Worm (Caenorhabditis elegans): ENCODE measurements around the gene F38B7.11.
A peak's percentile ranks its signal among the peaks of the same experiment; 100 is the strongest.

Gene F38B7.11

ce11 chrV:11572803-11573490 is 26.1 kb downstream of the F38B7.11 start, which contains the start of the genes H12C20.7 and nhr-68 (continued):
- TF ChIP-seq D2030.7 (GFP tag; IDR thresholded peaks at IDR 0.05) (no peak), nfya-2 (GFP tag; IDR thresholded peaks at IDR 0.05) (no peak), F33H1.4 (GFP tag; IDR thresholded peaks at IDR 0.05) (no peak), rpc-1 (optimal IDR thresholded peaks at IDR 0.05) (no peak), rpc-1 (tag; optimal IDR thresholded peaks at IDR 0.05) (no peak), gei-17 (GFP tag; optimal IDR thresholded peaks at IDR 0.05) (peak; percentile 80), B0019.2 (GFP tag; conservative IDR thresholded peaks at IDR 0.05) (no peak), rec-8 (tag; optimal IDR thresholded peaks at IDR 0.05) (no peak), F55B11.4 (tag; optimal IDR thresholded peaks at IDR 0.05; ENCODE audit: borderline replicate concordance, insufficient read depth) (no peak), somi-1 (GFP tag; optimal IDR thresholded peaks at IDR 0.05) (peak; percentile 97), Y67H2A.10 (GFP tag; conservative IDR thresholded peaks at IDR 0.05) (no peak), dox-1 (GFP tag; IDR thresholded peaks at IDR 0.05) (no peak), rcor-1 (GFP tag; IDR thresholded peaks at IDR 0.05) (0 out of 2 replicates have a peak, but pooled peaks have one; percentile 16), attf-6 (GFP tag; IDR thresholded peaks at IDR 0.05) (no peak), ceh-40 (GFP tag; IDR thresholded peaks at IDR 0.05) (no peak), dpff-1 (tag; optimal IDR thresholded peaks at IDR 0.05) (peak; percentile 36), sptf-2 (GFP tag; optimal IDR thresholded peaks at IDR 0.05) (no peak), ztf-28 (GFP tag; IDR thresholded peaks at IDR 0.05) (no peak), tbx-9 (tag; optimal IDR thresholded peaks at IDR 0.05; ENCODE audit: borderline replicate concordance) (no peak), die-1 (tag; optimal IDR thresholded peaks at IDR 0.05) (peak; percentile 68), F57C9.4 (tag; optimal IDR thresholded peaks at IDR 0.05) (no peak), madf-10 (tag; optimal IDR thresholded peaks at IDR 0.05) (peak; percentile 85), nhr-90 (tag; optimal IDR thresholded peaks at IDR 0.05) (peak; percentile 78), hmg-1.2 (GFP tag; IDR thresholded peaks at IDR 0.05) (no peak), F23B12.7 (tag; optimal IDR thresholded peaks at IDR 0.05; ENCODE audit: insufficient read depth) (no peak), snpc-4 (GFP tag; optimal IDR thresholded peaks at IDR 0.05) (no peak), snpc-4 (tag; optimal IDR thresholded peaks at IDR 0.05) (peak in 2 of 4 experiments; percentile 63 to 69), ztf-25 (GFP tag; IDR thresholded peaks at IDR 0.05) (no peak), zfh-2 (GFP tag; conservative IDR thresholded peaks at IDR 0.05) (no peak), tlf-1 (GFP tag; optimal IDR thresholded peaks at IDR 0.05) (peak; percentile 91), K12H6.12 (tag; optimal IDR thresholded peaks at IDR 0.05) (peak; percentile 27), ztf-6 (GFP tag; IDR thresholded peaks at IDR 0.05) (no peak), C06A6.2 (GFP tag; conservative IDR thresholded peaks at IDR 0.05) (peak; percentile 90), lin-35 (GFP tag; optimal IDR thresholded peaks at IDR 0.05) (peak in 1 of 3 experiments; percentile 55), egl-44 (GFP tag; IDR thresholded peaks at IDR 0.05) (peak; percentile 81), F39B2.1 (GFP tag; IDR thresholded peaks at IDR 0.05) (no peak), atf-7 (tag; optimal IDR thresholded peaks at IDR 0.05) (peak; percentile 95), xnd-1 (tag; optimal IDR thresholded peaks at IDR 0.05) (no peak), mel-28 (tag; optimal IDR thresholded peaks at IDR 0.05; ENCODE audit: borderline replicate concordance) (no peak), attf-3 (GFP tag; conservative IDR thresholded peaks at IDR 0.05) (no peak), ets-4 (GFP tag; optimal IDR thresholded peaks at IDR 0.05) (peak; percentile 2), Y53F4B.3 (GFP tag; IDR thresholded peaks at IDR 0.05) (no peak), snpc-1.3 (tag; optimal IDR thresholded peaks at IDR 0.05; ENCODE audit: insufficient read depth) (no peak), aptf-2 (GFP tag; conservative IDR thresholded peaks at IDR 0.05) (no peak), ztf-22 (GFP tag; optimal IDR thresholded peaks at IDR 0.05) (peak; percentile 97), bed-2 (GFP tag; IDR thresholded peaks at IDR 0.05) (no peak), ceh-79 (tag; optimal IDR thresholded peaks at IDR 0.05) (no peak), dpl-1 (GFP tag; optimal IDR thresholded peaks at IDR 0.05) (no peak)

Data from whole organism, young adult.